Worm (Caenorhabditis elegans) whole organism, young adult: Measurements from ENCODE around the gene F49C12.1.

Source experiments
- F52B5.7 ChIP-seq: sonication (generic microtip); optimal IDR thresholded peaks from 2 replicates; lab custom pipeline; 2016; ENCODE audit warnings: mild to moderate bottlenecking, missing genetic modification characterization, missing compliant biosample characterization
- T07F8.4 ChIP-seq: sonication (generic microtip); optimal IDR thresholded peaks from 2 replicates; lab custom pipeline; 2016; ENCODE audit warnings: mild to moderate bottlenecking, missing genetic modification characterization, moderate library complexity, missing compliant biosample characterization
- dpl-1 ChIP-seq: fragments of 150-350 bp; optimal IDR thresholded peaks from 2 replicates; lab custom pipeline; 2014; ENCODE audit warnings: missing biosample characterization, missing genetic modification reagents, missing genetic modification characterization
- efl-1 ChIP-seq: fragments of 150-350 bp; optimal IDR thresholded peaks from 2 replicates; lab custom pipeline; 2014; ENCODE audit warnings: missing biosample characterization, missing genetic modification reagents, missing genetic modification characterization
- madf-3 ChIP-seq: fragments of 200-800 bp; sonication (Bioruptor generic); IDR thresholded peaks from 2 replicates; pipeline ENCODE4 v1.3.6; 2022; ENCODE audit warnings: missing genetic modification reagents, missing genetic modification characterization, missing compliant biosample characterization
- snpc-3.4 ChIP-seq: sonication (generic microtip); optimal IDR thresholded peaks from 2 replicates; lab custom pipeline; 2017; ENCODE audit warnings: missing genetic modification characterization, mild to moderate bottlenecking, missing compliant biosample characterization, antibody characterized with exemption, moderate library complexity, missing genotype, missing genetic modification reagents
- tlf-1 ChIP-seq: fragments of 200-800 bp; sonication (Bioruptor generic); optimal IDR thresholded peaks from 2 replicates; lab custom pipeline; 2018; ENCODE audit warnings: mild to moderate bottlenecking, missing genetic modification characterization, missing compliant biosample characterization

DNA sequence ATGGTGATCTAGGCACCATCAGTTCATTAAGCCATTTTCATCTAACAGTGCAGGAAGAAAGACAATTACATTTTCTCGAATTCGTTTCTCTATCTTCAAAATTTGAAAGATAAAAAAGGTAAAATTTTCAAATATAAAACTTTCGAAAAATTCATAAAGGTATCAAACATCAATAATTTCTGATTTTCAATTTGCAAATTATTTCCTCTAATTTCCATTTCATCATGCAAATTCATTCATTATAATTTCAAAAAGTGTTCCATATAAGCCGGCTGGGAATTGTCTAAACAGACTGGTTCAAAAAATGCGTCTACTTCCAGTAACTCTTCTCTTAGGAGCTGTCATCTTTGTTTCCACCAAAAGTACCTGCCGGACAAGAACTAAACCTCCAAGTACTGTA lies 31.6 kb upstream of the F49C12.1 start, which contains the start of gene clec-183:
- TF ChIP-seq tlf-1 (GFP tag; lab: Kevin White, UChicago): no peak
- TF ChIP-seq efl-1: no peak
- no peak for TF ChIP-seq F52B5.7 (tag; lab: Kevin White, UChicago)
- TF ChIP-seq T07F8.4 (tag; lab: Kevin White, UChicago): no peak
- TF ChIP-seq dpl-1: no peak
- TF ChIP-seq madf-3 (GFP tag; lab: Robert Waterston, UW): no peak
- TF ChIP-seq snpc-3.4 (tag; lab: Kevin White, UChicago): no peak
